Worm (Caenorhabditis elegans): ENCODE results near the gene T13C2.7.

DNA sequence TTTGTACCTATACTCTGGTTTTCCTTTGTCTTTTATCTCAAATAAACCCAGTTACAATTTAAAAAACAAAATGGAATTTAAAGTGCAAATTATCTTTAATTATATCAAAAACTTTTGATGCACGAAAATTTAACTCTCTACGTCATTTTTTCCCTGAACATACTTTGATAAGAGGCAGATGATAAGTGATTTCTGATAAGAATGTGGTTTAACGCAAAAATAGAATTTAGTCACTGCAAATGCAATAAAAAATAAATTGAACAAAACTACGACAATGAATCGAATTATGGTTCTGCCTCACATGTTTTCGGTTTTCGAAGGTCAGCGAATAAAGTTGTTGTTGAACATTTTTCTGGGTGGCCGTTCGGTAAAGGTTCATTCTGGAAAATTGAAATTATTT lies 42.6 kb downstream of the T13C2.7 start:
- TF ChIP-seq cog-1 (tag; optimal IDR thresholded peaks at IDR 0.05) (no peak), ztf-23 (GFP tag; IDR thresholded peaks at IDR 0.05) (no peak), flt-1 (GFP tag; IDR thresholded peaks at IDR 0.05) (no peak), klf-2 (GFP tag; conservative IDR thresholded peaks at IDR 0.05) (no peak), med-1 (GFP tag; optimal IDR thresholded peaks at IDR 0.05; ENCODE audit: insufficient read depth) (no peak)

Data from whole organism, midembryonic.